Worm (Caenorhabditis elegans): ENCODE data around the gene acp-2.

The acp-2 gene

DNA sequence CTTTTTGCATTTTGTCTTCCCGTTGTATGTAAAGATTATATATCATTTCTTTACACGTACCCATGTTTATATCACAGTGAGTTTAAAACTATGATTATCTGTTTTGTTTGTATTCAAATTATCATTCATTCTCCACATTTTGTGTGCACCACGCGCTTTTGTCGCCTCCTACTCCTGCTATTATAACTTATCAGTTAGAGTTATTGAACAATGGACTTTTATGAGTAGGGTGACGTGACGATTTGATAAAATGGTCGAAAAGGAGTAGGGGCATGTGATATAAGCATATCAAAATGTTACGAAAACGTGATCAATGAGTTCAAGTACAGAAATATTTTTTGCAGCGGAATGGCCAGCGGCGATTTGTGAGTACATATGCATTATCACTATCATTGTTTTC lies 49.0 kb downstream of the acp-2 start:
- TF ChIP-seq hlh-6 (tag; optimal IDR thresholded peaks at IDR 0.05) = no peak
- peak; percentile 72 for TF ChIP-seq pqm-1 (tag; optimal IDR thresholded peaks at IDR 0.05)
- TF ChIP-seq elt-2 (tag; optimal IDR thresholded peaks at IDR 0.05) = peak; percentile 91

DNA sequence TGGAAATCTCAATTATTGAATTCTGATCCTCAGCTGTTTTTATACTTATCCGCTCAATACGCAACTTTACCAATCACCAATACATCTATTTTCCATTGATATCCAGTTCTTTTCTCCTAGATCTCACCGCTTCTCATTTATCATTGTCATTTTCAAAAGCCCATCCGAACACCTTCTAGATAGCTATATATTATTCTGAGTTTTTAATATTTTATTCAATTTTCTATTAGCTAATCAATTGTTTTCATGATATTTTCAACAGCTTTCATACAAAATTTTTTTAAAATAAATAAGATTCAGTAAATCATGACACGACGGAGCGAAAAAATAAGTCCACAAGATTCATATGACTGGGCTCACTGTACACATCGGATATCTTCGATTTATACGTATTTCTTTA lies 50.7 kb downstream of the acp-2 start, which contains the start of gene F49E12.12:
Gene F49E12.12 (plus strand): TSS at position 301 of the 400 bp plus-strand sequence.
- TF ChIP-seq sox-2 (GFP tag; IDR thresholded peaks at IDR 0.05) = no peak
- no peak for TF ChIP-seq ceh-9 (tag; optimal IDR thresholded peaks at IDR 0.05)
- TF ChIP-seq pqm-1 (tag; optimal IDR thresholded peaks at IDR 0.05) = no peak
- no peak for TF ChIP-seq nhr-232 (tag; optimal IDR thresholded peaks at IDR 0.05)

DNA sequence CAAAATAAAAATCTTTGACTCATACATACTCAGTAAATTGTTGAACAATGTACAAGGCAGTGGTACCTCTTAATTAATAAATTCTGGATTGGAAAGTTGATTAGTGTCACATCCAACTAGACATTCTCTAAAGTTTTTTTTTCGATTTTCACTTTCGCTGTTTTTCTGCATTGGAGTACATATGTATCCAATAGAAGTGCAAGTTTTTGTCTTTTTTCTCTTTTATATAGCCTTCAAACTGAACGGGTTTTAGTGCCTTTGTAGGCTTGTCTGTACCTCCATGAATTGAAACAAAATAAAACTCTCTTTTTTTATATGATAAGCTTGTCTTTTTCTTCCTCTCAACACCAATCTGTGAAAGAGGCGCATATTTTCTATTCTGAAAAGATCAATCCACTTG lies 51.7 kb downstream of the acp-2 start:
- TF ChIP-seq ceh-9 (tag; optimal IDR thresholded peaks at IDR 0.05) = no peak
- TF ChIP-seq unc-3 (GFP tag; conservative IDR thresholded peaks at IDR 0.05) = no peak
- no peak for TF ChIP-seq unc-3 (tag; optimal IDR thresholded peaks at IDR 0.05)
- no peak for TF ChIP-seq npax-4 (tag; optimal IDR thresholded peaks at IDR 0.05)
- TF ChIP-seq hlh-13 (GFP tag; optimal IDR thresholded peaks at IDR 0.05) = no peak
- no peak for TF ChIP-seq ceh-34 (tag; optimal IDR thresholded peaks at IDR 0.05)
- TF ChIP-seq K09A11.1 (tag; optimal IDR thresholded peaks at IDR 0.05; ENCODE audit: insufficient read depth) = no peak
- no peak for TF ChIP-seq rnt-1 (tag; optimal IDR thresholded peaks at IDR 0.05)
- TF ChIP-seq ceh-45 (GFP tag; IDR thresholded peaks at IDR 0.05) = no peak
- no peak for TF ChIP-seq Y22D7AL.16 (tag; optimal IDR thresholded peaks at IDR 0.05)
- no peak for TF ChIP-seq elt-4 (tag; optimal IDR thresholded peaks at IDR 0.05)

All from whole organism, late embryonic.